Fruit fly (Drosophila melanogaster): ENCODE measurements around the gene vih.
A peak's percentile ranks its signal among the peaks of the same experiment; 100 is the strongest.

Gene vih

dm6 chr3L:12484948-12485347 is 19.1 kb upstream of the vih start, which contains the start of gene CG10663 (continued):
- no peak for TF ChIP-seq Blimp-1 (GFP tag; optimal IDR thresholded peaks at IDR 0.05)
- TF ChIP-seq esn (GFP tag; optimal IDR thresholded peaks at IDR 0.05), result peak; percentile 1
- TF ChIP-seq CG6854 (GFP tag; optimal IDR thresholded peaks at IDR 0.05), result no peak
- TF ChIP-seq CG11762 (GFP tag; optimal IDR thresholded peaks at IDR 0.05; ENCODE audit: insufficient read depth), result no peak
- TF ChIP-seq eg (GFP tag; IDR thresholded peaks at IDR 0.05), result no peak; the same call in 1 of the 3 replicates
- no peak for TF ChIP-seq vri (GFP tag; optimal IDR thresholded peaks at IDR 0.05)
- TF ChIP-seq pdm3 (GFP tag; optimal IDR thresholded peaks at IDR 0.05), result peak; percentile 31
- TF ChIP-seq CG6163 (GFP tag; IDR thresholded peaks at IDR 0.05), result peak; percentile 57
- TF ChIP-seq ss (GFP tag; optimal IDR thresholded peaks at IDR 0.05), result no peak
- TF ChIP-seq Hr4 (GFP tag; optimal IDR thresholded peaks at IDR 0.05), result peak; percentile 46
- TF ChIP-seq Eip78C (GFP tag), result peak; percentile 79
- TF ChIP-seq CG8632 (GFP tag; optimal IDR thresholded peaks at IDR 0.05), result no peak
- no peak for TF ChIP-seq CG6792 (GFP tag; optimal IDR thresholded peaks at IDR 0.05)
- peak; percentile 7 for TF ChIP-seq CG3919 (GFP tag; optimal IDR thresholded peaks at IDR 0.05)
- TF ChIP-seq CG8119 (GFP tag; IDR thresholded peaks at IDR 0.05), result no peak; the same call in 2 of the 3 replicates
- TF ChIP-seq OdsH (GFP tag; optimal IDR thresholded peaks at IDR 0.05), result peak; percentile 38
- peak; percentile 2 for TF ChIP-seq CG16779 (tag; optimal IDR thresholded peaks at IDR 0.05)

dm6 chr3L:12486175-12486574 is 17.9 kb upstream of the vih start:
- TF ChIP-seq CG31627 (GFP tag; optimal IDR thresholded peaks at IDR 0.05) (no peak), CG3032 (tag; optimal IDR thresholded peaks at IDR 0.05) (no peak), CG7368 (GFP tag; optimal IDR thresholded peaks at IDR 0.05) (no peak), CG1621 (tag; optimal IDR thresholded peaks at IDR 0.05) (no peak), CG9139 (GFP tag; optimal IDR thresholded peaks at IDR 0.05) (no peak), CG3919 (GFP tag; optimal IDR thresholded peaks at IDR 0.05) (no peak), Sox14 (GFP tag; optimal IDR thresholded peaks at IDR 0.05) (no peak), lz (GFP tag; optimal IDR thresholded peaks at IDR 0.05) (no peak), Sox15 (GFP tag; optimal IDR thresholded peaks at IDR 0.05) (no peak), CG8632 (GFP tag; optimal IDR thresholded peaks at IDR 0.05) (no peak), Eip93F (GFP tag; optimal IDR thresholded peaks at IDR 0.05) (no peak), CG11294 (GFP tag; IDR thresholded peaks at IDR 0.05) (no peak), Eip78C (GFP tag) (no peak), CG10669 (GFP tag; optimal IDR thresholded peaks at IDR 0.05) (no peak)

- no peak for TF ChIP-seq topi (GFP tag; optimal IDR thresholded peaks at IDR 0.05)
- TF ChIP-seq CG31627 (GFP tag; optimal IDR thresholded peaks at IDR 0.05), result no peak
- no peak for TF ChIP-seq Blimp-1 (GFP tag; optimal IDR thresholded peaks at IDR 0.05)
- TF ChIP-seq vri (GFP tag; optimal IDR thresholded peaks at IDR 0.05), result peak; percentile 92
- peak in 1 of 2 experiments; percentile 4 for TF ChIP-seq ss (GFP tag; optimal IDR thresholded peaks at IDR 0.05)
- peak; percentile 24 for TF ChIP-seq Sox102F (GFP tag; optimal IDR thresholded peaks at IDR 0.05)
- TF ChIP-seq CG15336 (GFP tag; IDR thresholded peaks at IDR 0.05), result peak; percentile 37; the same call in 1 of the 2 replicates
- TF ChIP-seq CG8632 (GFP tag; optimal IDR thresholded peaks at IDR 0.05), result no peak
- peak; percentile 27 for TF ChIP-seq Eip78C (GFP tag)
- peak; percentile 56; the same call in 2 of the 3 replicates for TF ChIP-seq eg (GFP tag; IDR thresholded peaks at IDR 0.05)
- peak; percentile 15 for TF ChIP-seq CG9139 (GFP tag; optimal IDR thresholded peaks at IDR 0.05)
- TF ChIP-seq CG16779 (tag; optimal IDR thresholded peaks at IDR 0.05), result peak; percentile 27
- no peak for TF ChIP-seq pdm3 (GFP tag; optimal IDR thresholded peaks at IDR 0.05)
- no peak for TF ChIP-seq esn (GFP tag; optimal IDR thresholded peaks at IDR 0.05)
- TF ChIP-seq CG6276 (GFP tag; optimal IDR thresholded peaks at IDR 0.05), result peak; percentile 63
- TF ChIP-seq Sox14 (GFP tag; optimal IDR thresholded peaks at IDR 0.05), result no peak
- peak; percentile 55; the same call in 2 of the 3 replicates for TF ChIP-seq CG6163 (GFP tag; IDR thresholded peaks at IDR 0.05)
- no peak for TF ChIP-seq CG3919 (GFP tag; optimal IDR thresholded peaks at IDR 0.05)
- peak; percentile 57; the same call in 2 of the 3 replicates for TF ChIP-seq CG8119 (GFP tag; IDR thresholded peaks at IDR 0.05)
- TF ChIP-seq Ets96B (tag; optimal IDR thresholded peaks at IDR 0.05), result no peak
- peak; percentile 42 for TF ChIP-seq CG6854 (GFP tag; optimal IDR thresholded peaks at IDR 0.05)
- no peak for TF ChIP-seq CG6792 (GFP tag; optimal IDR thresholded peaks at IDR 0.05)
- no peak for TF ChIP-seq CG10669 (GFP tag; optimal IDR thresholded peaks at IDR 0.05)
- TF ChIP-seq fd85E (GFP tag; optimal IDR thresholded peaks at IDR 0.05), result peak; percentile 42
These were observed 14.1 kb upstream of the vih start for dm6 chr3L:12489952-12490351.

Data from whole organism, prepupa.